Fruit fly (Drosophila melanogaster): Measurements from ENCODE around the gene CG13708.

- TF ChIP-seq CG8301 (tag; optimal IDR thresholded peaks at IDR 0.05) (no peak), CG8159 (tag; optimal IDR thresholded peaks at IDR 0.05) (no peak), Snoo (tag; optimal IDR thresholded peaks at IDR 0.05) (no peak), fd96Ca (GFP tag; IDR thresholded peaks at IDR 0.05) (peak; percentile 14; the same call in 1 of the 3 replicates), Pif1B (GFP tag; optimal IDR thresholded peaks at IDR 0.05) (no peak), CG15710 (tag; optimal IDR thresholded peaks at IDR 0.05) (no peak)
Observed at dm6 chr3L:4800641-4801040, 32.8 kb downstream of the CG13708 start.

All from whole organism, pupa.